Fruit fly (Drosophila melanogaster): ENCODE results near the gene Lgr1.

Lgr1 gene

dm6 chr3R:17714773-17715344 lies 10.7 kb upstream of the Lgr1 start:
- TF ChIP-seq pad (GFP tag; optimal IDR thresholded peaks at IDR 0.05) (peak; percentile 92), CG12768 (GFP tag; optimal IDR thresholded peaks at IDR 0.05) (no peak), toe (GFP tag; optimal IDR thresholded peaks at IDR 0.05) (no peak), tj (GFP tag; optimal IDR thresholded peaks at IDR 0.05) (no peak), cnc (optimal IDR thresholded peaks at IDR 0.05) (no peak), ovo (GFP tag; optimal IDR thresholded peaks at IDR 0.05) (no peak), Crg-1 (GFP tag; optimal IDR thresholded peaks at IDR 0.05) (no peak)

- TF ChIP-seq CG5204 (GFP tag; optimal IDR thresholded peaks at IDR 0.05), result no peak
- TF ChIP-seq pad (GFP tag; optimal IDR thresholded peaks at IDR 0.05), result peak; percentile 70
- TF ChIP-seq cic (GFP tag; optimal IDR thresholded peaks at IDR 0.05), result peak; percentile 74
- TF ChIP-seq CG1620 (GFP tag; optimal IDR thresholded peaks at IDR 0.05), result peak; percentile 21
- TF ChIP-seq CG7101 (tag; optimal IDR thresholded peaks at IDR 0.05), result peak; percentile 47
- TF ChIP-seq Hr96 (GFP tag; optimal IDR thresholded peaks at IDR 0.05), result peak; percentile 44
- peak; percentile 58 for TF ChIP-seq tj (GFP tag; optimal IDR thresholded peaks at IDR 0.05)
- no peak for TF ChIP-seq cnc (optimal IDR thresholded peaks at IDR 0.05)
- peak; percentile 58 for TF ChIP-seq CG12768 (GFP tag; optimal IDR thresholded peaks at IDR 0.05)
- TF ChIP-seq bab1 (GFP tag; optimal IDR thresholded peaks at IDR 0.05), result peak; percentile 58
- TF ChIP-seq kay (GFP tag; ENCODE audit: borderline replicate concordance), result no peak
- peak; percentile 55 for TF ChIP-seq ovo (GFP tag; optimal IDR thresholded peaks at IDR 0.05)
- TF ChIP-seq Clk (GFP tag; optimal IDR thresholded peaks at IDR 0.05), result peak; percentile 49
- peak; percentile 99 for TF ChIP-seq CG14711 (tag; optimal IDR thresholded peaks at IDR 0.05)
- peak; percentile 27 for TF ChIP-seq CG7045 (GFP tag; optimal IDR thresholded peaks at IDR 0.05)
- TF ChIP-seq CG33017 (tag; optimal IDR thresholded peaks at IDR 0.05), result peak; percentile 34
- TF ChIP-seq toe (GFP tag; optimal IDR thresholded peaks at IDR 0.05), result peak; percentile 11
- TF ChIP-seq Mnt (GFP tag; optimal IDR thresholded peaks at IDR 0.05), result peak; percentile 77
- peak; percentile 41 for TF ChIP-seq CG11617 (GFP tag; optimal IDR thresholded peaks at IDR 0.05)
- TF ChIP-seq Crg-1 (GFP tag; optimal IDR thresholded peaks at IDR 0.05), result peak; percentile 66
Observed at dm6 chr3R:17716858-17717596, 8.6 kb upstream of the Lgr1 start.

DNA sequence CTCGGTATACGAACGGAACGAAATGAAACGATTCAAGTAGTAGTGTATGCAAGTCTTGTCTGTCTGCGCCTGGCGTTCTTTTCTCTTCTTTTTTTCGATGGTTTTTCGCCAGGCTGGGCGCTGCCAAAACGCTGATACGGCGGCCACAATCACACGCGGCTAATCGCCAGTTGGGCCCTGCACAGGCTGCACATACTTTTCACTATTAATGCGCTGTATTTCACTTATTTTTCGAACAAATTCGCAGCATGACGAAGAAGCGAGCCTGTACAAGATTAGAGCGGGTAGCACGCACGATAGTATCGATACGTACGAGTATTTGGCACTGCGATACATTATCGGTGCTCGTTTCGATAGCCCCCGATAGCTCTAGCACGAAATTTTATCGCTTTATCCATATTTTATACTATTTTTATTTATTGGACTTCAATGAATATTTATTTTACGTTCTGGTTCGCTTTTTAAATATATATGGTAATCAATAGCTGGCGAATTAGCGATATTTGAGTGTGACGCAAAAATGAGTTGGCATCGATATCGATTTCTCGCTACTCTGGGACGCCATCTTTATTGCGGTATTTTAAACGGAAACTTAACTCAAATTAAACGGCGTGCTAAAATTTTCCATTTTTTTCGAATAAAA lies 7.4 kb upstream of the Lgr1 start, which contains the start of gene osa:
osa (minus strand) TSS at position 300 of the 643 bp plus-strand sequence.
- no peak for TF ChIP-seq Clk (GFP tag; optimal IDR thresholded peaks at IDR 0.05)
- no peak for TF ChIP-seq cnc (optimal IDR thresholded peaks at IDR 0.05)
- TF ChIP-seq pad (GFP tag; optimal IDR thresholded peaks at IDR 0.05), result no peak
- peak; percentile 46 for TF ChIP-seq Crg-1 (GFP tag; optimal IDR thresholded peaks at IDR 0.05)
- no peak for TF ChIP-seq kay (GFP tag; ENCODE audit: borderline replicate concordance)
- no peak for TF ChIP-seq cic (GFP tag; optimal IDR thresholded peaks at IDR 0.05)
- TF ChIP-seq Hr96 (GFP tag; optimal IDR thresholded peaks at IDR 0.05), result peak; percentile 40
- no peak for TF ChIP-seq tj (GFP tag; optimal IDR thresholded peaks at IDR 0.05)
- peak; percentile 18 for TF ChIP-seq Mnt (GFP tag; optimal IDR thresholded peaks at IDR 0.05)
- TF ChIP-seq CG33017 (tag; optimal IDR thresholded peaks at IDR 0.05), result no peak
- TF ChIP-seq CG7101 (tag; optimal IDR thresholded peaks at IDR 0.05), result peak; percentile 14
- peak; percentile 61 for TF ChIP-seq bab1 (GFP tag; optimal IDR thresholded peaks at IDR 0.05)
- peak; percentile 56 for TF ChIP-seq toe (GFP tag; optimal IDR thresholded peaks at IDR 0.05)
- TF ChIP-seq CG1620 (GFP tag; optimal IDR thresholded peaks at IDR 0.05), result peak; percentile 10
- TF ChIP-seq CG14711 (tag; optimal IDR thresholded peaks at IDR 0.05), result peak; percentile 33
- TF ChIP-seq CG7045 (GFP tag; optimal IDR thresholded peaks at IDR 0.05), result no peak
- TF ChIP-seq CG12768 (GFP tag; optimal IDR thresholded peaks at IDR 0.05), result no peak
- TF ChIP-seq ovo (GFP tag; optimal IDR thresholded peaks at IDR 0.05), result peak; percentile 49
- no peak for TF ChIP-seq CG11617 (GFP tag; optimal IDR thresholded peaks at IDR 0.05)
- TF ChIP-seq CG5204 (GFP tag; optimal IDR thresholded peaks at IDR 0.05), result peak; percentile 33

dm6 chr3R:17718760-17719625 lies 6.6 kb upstream of the Lgr1 start, which contains the start of gene Pxt:
TSS of gene Pxt (plus strand) at chr3R:17719454.
- TF ChIP-seq Crg-1 (GFP tag; optimal IDR thresholded peaks at IDR 0.05) (no peak), CG33017 (tag; optimal IDR thresholded peaks at IDR 0.05) (no peak), CG7101 (tag; optimal IDR thresholded peaks at IDR 0.05) (no peak), CG14711 (tag; optimal IDR thresholded peaks at IDR 0.05) (no peak), CG12768 (GFP tag; optimal IDR thresholded peaks at IDR 0.05) (no peak), pad (GFP tag; optimal IDR thresholded peaks at IDR 0.05) (no peak), Hr96 (GFP tag; optimal IDR thresholded peaks at IDR 0.05) (no peak), bab1 (GFP tag; optimal IDR thresholded peaks at IDR 0.05) (no peak), toe (GFP tag; optimal IDR thresholded peaks at IDR 0.05) (no peak), tj (GFP tag; optimal IDR thresholded peaks at IDR 0.05) (peak; percentile 83), ovo (GFP tag; optimal IDR thresholded peaks at IDR 0.05) (no peak), kay (GFP tag; ENCODE audit: borderline replicate concordance) (peak; percentile 90), CG1620 (GFP tag; optimal IDR thresholded peaks at IDR 0.05) (no peak)

DNA sequence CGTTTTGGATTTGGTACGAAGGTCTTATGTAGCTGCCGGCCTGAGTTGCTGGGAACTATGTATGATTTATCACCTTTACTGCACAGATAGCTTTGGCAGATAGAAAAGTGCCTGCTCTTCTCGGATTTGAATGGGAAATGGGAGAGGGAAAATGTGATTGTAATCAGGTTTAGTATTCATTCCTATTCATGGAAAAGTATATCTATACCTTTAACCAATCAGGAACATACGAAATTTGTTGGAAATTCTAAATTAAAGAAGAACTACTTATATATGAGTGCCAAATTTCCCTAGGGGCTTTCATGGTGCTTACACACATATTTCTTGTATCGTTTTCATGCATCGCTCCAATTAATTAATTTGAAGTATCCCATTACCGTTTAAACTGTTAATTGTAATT lies 614 bp upstream of the Lgr1 start, which contains the start of gene Atg8b:
Atg8b (minus strand) TSS at position 101 of the 400 bp plus-strand sequence.
- no peak for TF ChIP-seq cnc (optimal IDR thresholded peaks at IDR 0.05)
- no peak for TF ChIP-seq CG1620 (GFP tag; optimal IDR thresholded peaks at IDR 0.05)
- TF ChIP-seq ovo (GFP tag; optimal IDR thresholded peaks at IDR 0.05), result no peak
- no peak for TF ChIP-seq CG33017 (tag; optimal IDR thresholded peaks at IDR 0.05)
- no peak for TF ChIP-seq Mnt (GFP tag; optimal IDR thresholded peaks at IDR 0.05)
- TF ChIP-seq toe (GFP tag; optimal IDR thresholded peaks at IDR 0.05), result no peak
- TF ChIP-seq CG12768 (GFP tag; optimal IDR thresholded peaks at IDR 0.05), result no peak
- no peak for TF ChIP-seq Clk (GFP tag; optimal IDR thresholded peaks at IDR 0.05)
- TF ChIP-seq kay (GFP tag; ENCODE audit: borderline replicate concordance), result no peak
- no peak for TF ChIP-seq tj (GFP tag; optimal IDR thresholded peaks at IDR 0.05)
- TF ChIP-seq CG5204 (GFP tag; optimal IDR thresholded peaks at IDR 0.05), result no peak

Data from whole organism, adult.